Worm (Caenorhabditis elegans): Measurements from ENCODE around the gene ifas-1.

DNA sequence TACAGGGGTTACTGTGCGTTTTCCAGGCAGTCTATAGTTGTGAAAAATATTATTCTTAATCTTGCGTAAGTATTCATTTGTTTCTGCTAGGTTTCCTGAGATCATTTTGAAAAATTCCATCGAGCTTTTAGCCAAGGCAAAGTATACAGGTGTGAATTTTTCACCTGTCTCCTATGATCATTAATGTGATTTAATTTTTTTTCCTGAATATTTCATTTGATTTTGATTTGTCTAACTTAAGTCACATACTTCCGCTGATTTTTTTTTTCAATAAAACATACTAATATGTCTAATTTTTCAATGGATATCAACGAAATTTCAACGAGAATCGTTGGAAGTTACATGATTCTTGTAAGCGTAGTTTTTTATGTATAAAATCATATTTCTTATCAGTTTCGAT, 16.8 kb upstream of the ifas-1 start, which contains the start of gene srx-108:
- TF ChIP-seq ztf-23 (GFP tag; IDR thresholded peaks at IDR 0.05), result no peak
- TF ChIP-seq tab-1 (GFP tag; IDR thresholded peaks at IDR 0.05), result no peak
- TF ChIP-seq T22C8.4 (GFP tag; IDR thresholded peaks at IDR 0.05), result no peak
- TF ChIP-seq ref-1 (GFP tag; conservative IDR thresholded peaks at IDR 0.05), result no peak
- no peak for TF ChIP-seq ztf-29 (GFP tag; IDR thresholded peaks at IDR 0.05)

Data from whole organism, midembryonic.